Fruit fly (Drosophila melanogaster) whole organism, embryonic: Measurements from ENCODE around the gene CG6023.
A peak's percentile ranks its signal among the peaks of the same experiment; 100 is the strongest.

Experiments used
- CG10959 ChIP-seq: fragments of 200-800 bp; sonication (Bioruptor generic); IDR thresholded peaks from 2 replicates; pipeline ENCODE4 v1.3.6; 2022; ENCODE audit warnings: missing biosample characterization, missing genetic modification characterization
- CG12744 ChIP-seq: fragments of 200-800 bp; sonication (Bioruptor generic); optimal IDR thresholded peaks from 2 replicates; lab custom pipeline; 2016; ENCODE audit warnings: missing biosample characterization, missing genetic modification characterization
- CG1529 ChIP-seq: fragments of 200-800 bp; sonication (Bioruptor generic); optimal IDR thresholded peaks from 3 replicates; lab custom pipeline; 2018; ENCODE audit warnings: missing biosample characterization, missing genetic modification characterization
- CG15696 ChIP-seq: fragments of 200-800 bp; sonication (Bioruptor generic); optimal IDR thresholded peaks from 2 replicates; lab custom pipeline; 2019; ENCODE audit warnings: missing biosample characterization, mild to moderate bottlenecking, missing genetic modification characterization, moderate library complexity
- Fer3 ChIP-seq: fragments of 200-800 bp; sonication (Bioruptor generic); optimal IDR thresholded peaks from 2 replicates; lab custom pipeline; 2018; ENCODE audit warnings: missing biosample characterization, mild to moderate bottlenecking, missing genetic modification characterization, moderate library complexity
- Hr39 ChIP-seq: fragments of >200 bp; optimal IDR thresholded peaks from 2 replicates; lab custom pipeline; 2017
- crp ChIP-seq, 2 experiments: fragments of 200-800 bp; sonication (Bioruptor generic); optimal IDR thresholded peaks; 2 replicates in 1 of 2; 3 replicates in 1 of 2; lab custom pipeline; 2017; ENCODE audit warnings: missing biosample characterization in 2 of 2, missing genetic modification characterization in 2 of 2, mild to moderate bottlenecking in 1 of 2, moderate library complexity in 1 of 2

DNA sequence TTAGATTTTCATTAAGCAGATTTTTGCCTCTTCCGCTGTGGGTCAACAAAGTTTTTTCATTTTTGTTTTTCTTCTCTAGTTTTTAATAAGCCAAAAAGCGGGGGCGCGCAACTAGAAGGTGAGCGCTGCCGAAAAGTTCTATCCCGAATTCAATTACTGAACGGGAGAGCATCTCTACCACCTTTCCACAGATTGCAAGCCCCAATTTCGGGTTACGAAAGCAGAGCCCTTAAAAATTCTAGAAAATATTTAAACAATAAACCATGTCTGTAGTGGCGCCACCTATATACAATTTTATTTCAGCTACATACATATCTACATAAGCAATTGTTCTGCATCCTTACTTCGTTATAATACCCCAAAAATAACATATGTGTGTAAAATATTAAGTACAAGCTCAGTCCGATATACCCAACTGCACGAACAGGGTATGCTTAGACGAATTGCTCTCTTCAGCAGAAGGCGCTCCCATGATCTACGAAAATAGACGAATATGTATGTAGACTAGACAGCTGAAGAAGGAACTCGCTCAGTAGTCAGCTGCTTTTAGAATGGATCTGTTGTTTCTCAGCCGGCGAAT lies 37.4 kb upstream of the CG6023 start, which contains the start of gene CG6106:
- peak; percentile 13 for TF ChIP-seq Fer3 (tag; lab: Kevin White, UChicago)
- no peak for TF ChIP-seq crp (GFP tag; optimal IDR thresholded peaks at IDR 0.05; lab: Kevin White, UChicago)
- TF ChIP-seq CG10959: no peak
- no peak for TF ChIP-seq CG15696
- no peak for TF ChIP-seq CG12744 (GFP tag; lab: Kevin White, UChicago)
- no peak for TF ChIP-seq Hr39 (lab: Kevin White, UChicago)
- TF ChIP-seq CG1529 (GFP tag; lab: Kevin White, UChicago): no peak
